Fruit fly (Drosophila melanogaster) Kc167 (cell line): ENCODE measurements around the gene Est-P.

Source experiments
- Myc ChIP-seq: fragments of >200 bp; optimal IDR thresholded peaks from 2 replicates; lab custom pipeline; 2017; ENCODE audit warnings: missing external identifiers
- Sin3A ChIP-seq: fragments of >200 bp; optimal IDR thresholded peaks from 2 replicates; lab custom pipeline; 2018; ENCODE audit warnings: missing external identifiers

DNA sequence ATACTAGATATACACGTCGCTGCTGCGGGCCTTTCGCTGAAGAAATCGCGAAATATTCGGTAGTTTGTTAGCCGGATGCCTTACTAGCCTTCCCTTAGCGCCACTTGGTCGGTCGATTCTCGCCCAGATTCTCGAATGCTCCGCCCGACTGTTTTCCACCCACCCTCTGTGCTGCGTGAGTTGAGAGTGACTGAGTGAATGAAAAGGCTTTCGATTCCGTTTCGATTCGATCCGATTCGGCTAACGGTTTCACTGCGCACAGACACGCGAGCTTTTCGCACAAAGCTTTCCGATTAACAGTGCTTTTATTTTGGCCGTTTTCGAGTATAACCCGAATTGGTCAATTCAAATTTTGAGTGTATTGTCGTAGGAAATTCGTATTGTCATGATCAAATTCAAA is 13.2 kb downstream of the Est-P start, which contains the start of gene Ak1:
- TF ChIP-seq Myc (no peak), Sin3A (no peak)
